Worm (Caenorhabditis elegans) whole organism, L4 larva: Measurements from ENCODE around the gene idpp-5.

Experiments used
- F10B5.3 ChIP-seq: sonication (generic microtip); optimal IDR thresholded peaks from 2 replicates; lab custom pipeline; 2016; ENCODE audit warnings: mild to moderate bottlenecking, missing genetic modification characterization, missing compliant biosample characterization
- R02D3.7 ChIP-seq: fragments of 150-350 bp; sonication (generic microtip); optimal IDR thresholded peaks from 3 replicates; lab custom pipeline; 2014; ENCODE audit warnings: missing biosample characterization, missing genetic modification characterization
- Y75B8A.6 ChIP-seq: fragments of 200-800 bp; sonication (Bioruptor generic); IDR thresholded peaks from 2 replicates; pipeline ENCODE4 v1.3.6; 2022; ENCODE audit warnings: missing genetic modification reagents, missing genetic modification characterization, missing compliant biosample characterization
- ZK337.2 ChIP-seq: fragments of 200-800 bp; sonication (Bioruptor generic); IDR thresholded peaks from 2 replicates; pipeline ENCODE4 v1.3.6; 2022; ENCODE audit warnings: missing genetic modification reagents, missing genetic modification characterization, missing compliant biosample characterization
- ZK546.5 ChIP-seq, 2 experiments: sonication (generic microtip); optimal IDR thresholded peaks; 2 replicates each; lab custom pipeline; 2017; ENCODE audit warnings: missing biosample characterization in 2 of 2, missing genetic modification characterization in 2 of 2
- aha-1 ChIP-seq: fragments of 150-350 bp; peaks from one replicate; lab custom pipeline; 2014; ENCODE audit warnings: missing biosample characterization, missing genetic modification characterization
- aly-2 ChIP-seq: sonication (generic microtip); optimal IDR thresholded peaks from 2 replicates; lab custom pipeline; 2018; ENCODE audit warnings: missing biosample characterization, missing genetic modification characterization
- ama-1 ChIP-seq: fragments of 150-350 bp; optimal IDR thresholded peaks from 2 replicates; lab custom pipeline; 2014; ENCODE audit warnings: inconsistent platforms, mixed read lengths
- arid-1 ChIP-seq: fragments of 200-800 bp; sonication (Bioruptor generic); conservative IDR thresholded peaks from 2 replicates; pipeline ENCODE4 v1.3.6; 2022; ENCODE audit warnings: missing genetic modification reagents, missing genetic modification characterization, missing compliant biosample characterization
- attf-4 ChIP-seq: sonication (generic microtip); optimal IDR thresholded peaks from 3 replicates; lab custom pipeline; 2017; ENCODE audit warnings: missing biosample characterization, missing genetic modification characterization
- ceh-28 ChIP-seq: fragments of 150-350 bp; optimal IDR thresholded peaks from 2 replicates; lab custom pipeline; 2014; ENCODE audit warnings: missing biosample characterization, missing genetic modification reagents, missing genetic modification characterization
- ceh-32 ChIP-seq: sonication (generic microtip); optimal IDR thresholded peaks from 2 replicates; lab custom pipeline; 2016; ENCODE audit warnings: mild to moderate bottlenecking, missing genetic modification characterization, missing compliant biosample characterization; ENCODE audit not compliant: poor library complexity
- ceh-62 ChIP-seq: sonication (generic microtip); optimal IDR thresholded peaks from 2 replicates; lab custom pipeline; 2017; ENCODE audit warnings: missing biosample characterization, missing genetic modification characterization
- ces-1 ChIP-seq: fragments of 150-350 bp; sonication (generic microtip); optimal IDR thresholded peaks from 4 replicates; lab custom pipeline; 2014; ENCODE audit warnings: missing biosample characterization, missing genetic modification reagents, missing genetic modification characterization
- cey-2 ChIP-seq: sonication (generic microtip); optimal IDR thresholded peaks from 3 replicates; lab custom pipeline; 2017; ENCODE audit warnings: missing genetic modification characterization, mild to moderate bottlenecking, missing compliant biosample characterization, antibody characterized with exemption, borderline replicate concordance; ENCODE audit not compliant: insufficient read depth
- ctbp-1 ChIP-seq: fragments of 200-800 bp; sonication (Bioruptor generic); IDR thresholded peaks from 2 replicates; pipeline ENCODE4 v1.3.6; 2022; ENCODE audit warnings: missing genetic modification reagents, missing genetic modification characterization, missing compliant biosample characterization
- daf-16 ChIP-seq, 3 experiments: sonication (generic microtip); optimal IDR thresholded peaks; 2 replicates each; lab custom pipeline; 2016 to 2017; ENCODE audit warnings: missing genetic modification characterization in 3 of 3, missing genetic modification reagents in 3 of 3, mild to moderate bottlenecking in 2 of 3, missing compliant biosample characterization in 2 of 3, missing biosample characterization in 1 of 3, moderate library complexity in 1 of 3
- dmd-6 ChIP-seq: fragments of 200-800 bp; sonication (Bioruptor generic); IDR thresholded peaks from 2 replicates; pipeline ENCODE4 v1.3.6; 2022; ENCODE audit warnings: missing genetic modification reagents, missing genetic modification characterization, missing compliant biosample characterization
- dmd-9 ChIP-seq: fragments of 200-800 bp; sonication (Bioruptor generic); IDR thresholded peaks from 2 replicates; pipeline ENCODE4 v1.3.6; 2022; ENCODE audit warnings: missing genetic modification reagents, missing genetic modification characterization, missing compliant biosample characterization
- dpl-1 ChIP-seq: fragments of 150-350 bp; optimal IDR thresholded peaks from 2 replicates; lab custom pipeline; 2014; ENCODE audit warnings: missing biosample characterization, missing genetic modification reagents, missing genetic modification characterization
- dve-1 ChIP-seq: sonication (generic microtip); optimal IDR thresholded peaks from 2 replicates; lab custom pipeline; 2017; ENCODE audit warnings: antibody characterized with exemption, mild to moderate bottlenecking, missing genetic modification characterization, missing compliant biosample characterization; ENCODE audit not compliant: insufficient read depth
- fos-1 ChIP-seq: fragments of 150-350 bp; optimal IDR thresholded peaks from 2 replicates; lab custom pipeline; 2014; ENCODE audit warnings: missing biosample characterization, missing genetic modification characterization
- hlh-11 ChIP-seq: fragments of 200-800 bp; sonication (Bioruptor generic); optimal IDR thresholded peaks from 2 replicates; lab custom pipeline; 2018; ENCODE audit warnings: mild to moderate bottlenecking, missing genetic modification characterization, missing compliant biosample characterization
- hlh-30 ChIP-seq: sonication (generic microtip); optimal IDR thresholded peaks from 2 replicates; lab custom pipeline; 2017; ENCODE audit warnings: antibody characterized with exemption, mild to moderate bottlenecking, missing genetic modification characterization, missing compliant biosample characterization; ENCODE audit not compliant: insufficient read depth
- hmg-1.1 ChIP-seq: fragments of 200-800 bp; sonication (Bioruptor generic); IDR thresholded peaks from 2 replicates; pipeline ENCODE4 v1.3.6; 2022; ENCODE audit warnings: missing genetic modification reagents, missing genetic modification characterization, missing compliant biosample characterization
- lin-29 ChIP-seq: fragments of 200-800 bp; sonication (Bioruptor generic); IDR thresholded peaks from 2 replicates; pipeline ENCODE4 v1.3.6; 2022; ENCODE audit warnings: missing genetic modification reagents, missing genetic modification characterization, missing compliant biosample characterization
- lsy-2 ChIP-seq, 2 experiments: fragments of 150-350 bp in 1 of 2; sonication (generic microtip) in 1 of 2; optimal IDR thresholded peaks; 2 replicates each; lab custom pipeline; 2014 to 2017; ENCODE audit warnings: missing biosample characterization in 2 of 2, missing genetic modification characterization in 2 of 2
- madf-5 ChIP-seq, 2 experiments: fragments of 200-800 bp; sonication (Bioruptor generic); IDR thresholded peaks; 2 replicates each; pipeline ENCODE4 v1.3.6; 2022; ENCODE audit warnings: missing compliant biosample characterization in 2 of 2, missing genetic modification characterization in 2 of 2
- mdl-1 ChIP-seq, 2 experiments: fragments of 150-350 bp in 1 of 2; sonication (generic microtip) in 1 of 2; optimal IDR thresholded peaks; 2 replicates each; lab custom pipeline; 2014 to 2017; ENCODE audit warnings: missing biosample characterization in 2 of 2, missing genetic modification characterization in 2 of 2
- mdt-29 ChIP-seq: fragments of 200-800 bp; sonication (Bioruptor generic); IDR thresholded peaks from 2 replicates; pipeline ENCODE4 v1.3.6; 2022; ENCODE audit warnings: missing genetic modification reagents, missing genetic modification characterization, missing compliant biosample characterization
- mep-1 ChIP-seq: fragments of 150-350 bp; sonication (generic microtip); optimal IDR thresholded peaks from 3 replicates; lab custom pipeline; 2014; ENCODE audit warnings: missing biosample characterization, missing genetic modification characterization
- mxl-3 ChIP-seq: fragments of 200-800 bp; sonication (Bioruptor generic); optimal IDR thresholded peaks from 2 replicates; lab custom pipeline; 2018; ENCODE audit warnings: mild to moderate bottlenecking, missing genetic modification characterization, missing compliant biosample characterization
- nhr-102 ChIP-seq: sonication (generic microtip); optimal IDR thresholded peaks from 2 replicates; lab custom pipeline; 2016; ENCODE audit warnings: mild to moderate bottlenecking, missing genetic modification characterization, moderate library complexity, missing compliant biosample characterization
- nhr-11 ChIP-seq: fragments of 150-350 bp; optimal IDR thresholded peaks from 2 replicates; lab custom pipeline; 2014; ENCODE audit warnings: missing biosample characterization, missing genetic modification characterization
- nhr-111 ChIP-seq: fragments of 200-800 bp; sonication (Bioruptor generic); optimal IDR thresholded peaks from 2 replicates; lab custom pipeline; 2018; ENCODE audit warnings: mild to moderate bottlenecking, missing genetic modification characterization, missing compliant biosample characterization
- nhr-25 ChIP-seq: sonication (generic microtip); optimal IDR thresholded peaks from 2 replicates; lab custom pipeline; 2017; ENCODE audit warnings: missing genetic modification characterization, mild to moderate bottlenecking, missing compliant biosample characterization, antibody characterized with exemption, moderate library complexity, borderline replicate concordance; ENCODE audit not compliant: insufficient read depth
- nhr-28 ChIP-seq: fragments of 150-350 bp; optimal IDR thresholded peaks from 2 replicates; lab custom pipeline; 2014; ENCODE audit warnings: missing biosample characterization, missing genetic modification characterization
- nhr-42 ChIP-seq: fragments of 200-800 bp; sonication (Bioruptor generic); IDR thresholded peaks from 2 replicates; pipeline ENCODE4 v1.3.6; 2022; ENCODE audit warnings: missing genetic modification characterization, missing compliant biosample characterization
- nhr-6 ChIP-seq: fragments of 150-350 bp; optimal IDR thresholded peaks from 2 replicates; lab custom pipeline; 2014; ENCODE audit warnings: missing biosample characterization, missing genetic modification characterization
- nhr-77 ChIP-seq: fragments of 150-350 bp; optimal IDR thresholded peaks from 2 replicates; lab custom pipeline; 2014; ENCODE audit warnings: missing biosample characterization, missing genetic modification characterization
- pha-4 ChIP-seq, 2 experiments: fragments of 150-350 bp in 1 of 2; fragments of 200-800 bp in 1 of 2; sonication (Bioruptor generic) in 1 of 2; IDR thresholded peaks in 1 of 2; optimal IDR thresholded peaks in 1 of 2; 2 replicates each; pipeline versions ENCODE4 v1.3.6 to Lab custom; 2014 to 2022; ENCODE audit warnings: missing genetic modification characterization in 2 of 2, missing genetic modification reagents in 2 of 2, missing biosample characterization in 1 of 2, missing compliant biosample characterization in 1 of 2
- php-3 ChIP-seq: fragments of 200-800 bp; sonication (Bioruptor generic); IDR thresholded peaks from 2 replicates; pipeline ENCODE4 v1.3.6; 2022; ENCODE audit warnings: missing genetic modification reagents, missing genetic modification characterization, missing compliant biosample characterization
- pqm-1 ChIP-seq: sonication (generic microtip); optimal IDR thresholded peaks from 2 replicates; lab custom pipeline; 2017; ENCODE audit warnings: missing biosample characterization, missing genetic modification characterization
- sdz-12 ChIP-seq: fragments of 200-800 bp; sonication (Bioruptor generic); optimal IDR thresholded peaks from 2 replicates; lab custom pipeline; 2018; ENCODE audit warnings: mild to moderate bottlenecking, missing genetic modification characterization, missing compliant biosample characterization
- set-16 ChIP-seq: fragments of 200-800 bp; sonication (Bioruptor generic); IDR thresholded peaks from 2 replicates; pipeline ENCODE4 v1.3.6; 2022; ENCODE audit warnings: missing genetic modification reagents, missing genetic modification characterization, missing compliant biosample characterization
- tag-97 ChIP-seq: fragments of 200-800 bp; sonication (Bioruptor generic); IDR thresholded peaks from 2 replicates; pipeline ENCODE4 v1.3.6; 2022; ENCODE audit warnings: missing genetic modification characterization, missing compliant biosample characterization
- unc-62 ChIP-seq, 3 experiments: fragments of 150-350 bp in 1 of 3; sonication (generic microtip); optimal IDR thresholded peaks in 2 of 3; peaks in 1 of 3; 1 replicate in 1 of 3; 2 replicates in 2 of 3; lab custom pipeline; 2014 to 2017; ENCODE audit warnings: missing biosample characterization in 3 of 3, missing genetic modification characterization in 3 of 3, missing genetic modification reagents in 3 of 3, missing genotype in 1 of 3

Gene idpp-5

DNA sequence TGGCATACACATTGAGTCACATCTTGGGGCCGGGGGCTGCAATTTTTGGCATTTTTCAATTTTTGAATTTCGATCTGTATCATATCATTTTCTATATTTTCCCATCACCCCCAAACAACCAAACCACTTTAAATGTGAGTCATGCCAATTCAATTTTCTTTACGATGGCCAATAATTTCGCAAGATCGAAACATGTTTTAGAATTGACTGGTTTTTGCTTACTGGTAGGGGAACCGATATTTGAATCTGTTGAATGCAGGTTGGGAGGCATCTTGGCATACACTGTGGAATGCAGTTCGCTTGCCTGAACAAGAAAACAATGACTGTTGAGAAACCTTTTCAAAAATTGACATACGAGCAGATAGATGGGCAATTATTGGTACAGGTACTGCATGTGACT lies 1.5 kb downstream of the idpp-5 start:
- TF ChIP-seq unc-62 (GFP tag; optimal IDR thresholded peaks at IDR 0.05 in 1 of 2; lab: Kevin White, UChicago) (peak in 1 of 2 experiments; percentile 73), unc-62 (tag; optimal IDR thresholded peaks at IDR 0.05; lab: Kevin White, UChicago) (no peak), madf-5 (GFP tag; IDR thresholded peaks at IDR 0.05; lab: Robert Waterston, UW) (no peak)

DNA sequence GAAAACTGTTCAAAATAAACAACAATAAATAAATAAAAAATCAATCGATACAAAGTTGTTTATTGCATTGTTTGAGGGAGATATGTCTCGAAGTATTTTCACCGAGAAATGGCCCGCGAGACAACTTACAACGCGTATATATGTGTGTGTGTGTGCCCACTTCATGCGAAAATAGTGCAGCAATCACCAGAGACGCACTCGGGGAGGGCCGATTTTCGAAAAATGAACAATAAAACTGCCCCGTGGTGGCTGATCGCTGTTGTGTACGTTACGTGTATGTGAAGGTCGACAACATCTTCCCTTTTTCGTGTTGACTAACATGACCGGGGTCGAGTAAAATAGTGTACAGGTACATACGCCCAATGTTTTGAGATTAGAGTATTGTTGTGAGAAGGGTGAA lies 4.1 kb downstream of the idpp-5 start:
- peak; percentile 52 for TF ChIP-seq nhr-28 (tag; lab: Kevin White, UChicago)
- no peak for TF ChIP-seq ces-1 (GFP tag; lab: Kevin White, UChicago)
- no peak for TF ChIP-seq pqm-1 (tag; lab: Kevin White, UChicago)
- TF ChIP-seq Y75B8A.6 (GFP tag; lab: Robert Waterston, UW) = no peak
- peak; percentile 20 for TF ChIP-seq mxl-3
- TF ChIP-seq php-3 (GFP tag; lab: Robert Waterston, UW) = no peak
- TF ChIP-seq nhr-42 (GFP tag; lab: Robert Waterston, UW) = no peak
- no peak for TF ChIP-seq arid-1
- TF ChIP-seq dmd-9 (GFP tag; lab: Robert Waterston, UW) = no peak
- no peak for TF ChIP-seq lin-29
- no peak for TF ChIP-seq nhr-77 (tag; lab: Kevin White, UChicago)
- TF ChIP-seq ZK337.2 (GFP tag; lab: Robert Waterston, UW) = no peak
- no peak for TF ChIP-seq ZK546.5 (tag; optimal IDR thresholded peaks at IDR 0.05; lab: Kevin White, UChicago)
- no peak for TF ChIP-seq pha-4 (GFP tag; IDR thresholded peaks at IDR 0.05; lab: Robert Waterston, UW)
- peak; percentile 43 for TF ChIP-seq pha-4 (tag; optimal IDR thresholded peaks at IDR 0.05; lab: Kevin White, UChicago)
- TF ChIP-seq aly-2 (tag; lab: Kevin White, UChicago) = no peak
- no peak for TF ChIP-seq set-16 (GFP tag; lab: Robert Waterston, UW)
- TF ChIP-seq nhr-25 = peak; percentile 87
- TF ChIP-seq nhr-6 (tag; lab: Kevin White, UChicago) = peak; percentile 19
- TF ChIP-seq sdz-12 (GFP tag; lab: Kevin White, UChicago) = no peak
- no peak for TF ChIP-seq fos-1 (tag; lab: Kevin White, UChicago)
- peak; percentile 91 for TF ChIP-seq aha-1 (tag; lab: Kevin White, UChicago)
- no peak for TF ChIP-seq hmg-1.1 (GFP tag; lab: Robert Waterston, UW)
- TF ChIP-seq ceh-62 (tag; lab: Kevin White, UChicago) = no peak
- TF ChIP-seq nhr-11 (tag; lab: Kevin White, UChicago) = peak; percentile 45
- peak in 1 of 2 experiments; percentile 30 for TF ChIP-seq lsy-2 (tag; optimal IDR thresholded peaks at IDR 0.05; lab: Kevin White, UChicago)
- TF ChIP-seq dmd-6 (GFP tag; lab: Robert Waterston, UW) = no peak
- no peak for TF ChIP-seq attf-4 (tag; lab: Kevin White, UChicago)
- TF ChIP-seq dpl-1 (GFP tag; lab: Kevin White, UChicago) = no peak
- 0 out of 2 replicates have a peak, but pooled peaks have one; percentile 52 for TF ChIP-seq mdt-29 (GFP tag; lab: Robert Waterston, UW)
- peak; percentile 95 for TF ChIP-seq ama-1 (lab: Kevin White, UChicago)
- no peak for TF ChIP-seq R02D3.7
- TF ChIP-seq hlh-11 (tag; lab: Kevin White, UChicago) = peak; percentile 39
- TF ChIP-seq nhr-111 = no peak
- no peak for TF ChIP-seq cey-2 (tag; lab: Kevin White, UChicago)
- peak in 1 of 2 experiments; percentile 93 for TF ChIP-seq daf-16 (GFP tag; optimal IDR thresholded peaks at IDR 0.05; lab: Kevin White, UChicago)
- peak; percentile 44 for TF ChIP-seq daf-16 (tag; optimal IDR thresholded peaks at IDR 0.05; lab: Kevin White, UChicago)
- TF ChIP-seq mep-1 (tag; lab: Kevin White, UChicago) = peak; percentile 79
- no peak for TF ChIP-seq tag-97 (GFP tag; lab: Robert Waterston, UW)
- TF ChIP-seq F10B5.3 = no peak
- TF ChIP-seq ceh-32 (tag; lab: Kevin White, UChicago) = no peak
- no peak for TF ChIP-seq ctbp-1
- peak; percentile 10 for TF ChIP-seq nhr-102 (tag; lab: Kevin White, UChicago)
- TF ChIP-seq hlh-30 = peak; percentile 78
- TF ChIP-seq dve-1 (tag; lab: Kevin White, UChicago) = peak; percentile 73
- peak; percentile 28 to 66 for TF ChIP-seq mdl-1 (tag; optimal IDR thresholded peaks at IDR 0.05; lab: Kevin White, UChicago)
- TF ChIP-seq ceh-28 = no peak
